Worm (Caenorhabditis elegans): ENCODE data around the gene srw-138.

The srw-138 gene

ce11 chrV:2993816-2994215 lies 31.0 kb upstream of the srw-138 start, which contains the start of gene srw-115:
TSS of gene srw-115 (minus strand) at chrV:2993916.
- TF ChIP-seq sox-4 (tag; optimal IDR thresholded peaks at IDR 0.05) = no peak
- no peak for TF ChIP-seq grh-1 (GFP tag; IDR thresholded peaks at IDR 0.05)
- no peak for TF ChIP-seq ama-1 (optimal IDR thresholded peaks at IDR 0.05)
- no peak for TF ChIP-seq mep-1 (tag; optimal IDR thresholded peaks at IDR 0.05)

- TF ChIP-seq unc-30 (tag; optimal IDR thresholded peaks at IDR 0.05) (no peak), lin-35 (GFP tag; optimal IDR thresholded peaks at IDR 0.05) (no peak), lsy-2 (tag; optimal IDR thresholded peaks at IDR 0.05) (no peak), fkh-4 (tag; optimal IDR thresholded peaks at IDR 0.05; ENCODE audit: borderline replicate concordance) (no peak), nhr-77 (tag; optimal IDR thresholded peaks at IDR 0.05) (no peak), nhr-84 (tag; optimal IDR thresholded peaks at IDR 0.05) (no peak)
These were observed 29.2 kb upstream of the srw-138 start for ce11 chrV:2992060-2992459.

ce11 chrV:2991485-2991884 lies 28.6 kb upstream of the srw-138 start, which contains the start of gene srw-121:
TSS of gene srw-121 (minus strand) at chrV:2991585.
- TF ChIP-seq ets-5 (GFP tag; IDR thresholded peaks at IDR 0.05) (no peak), grh-1 (GFP tag; IDR thresholded peaks at IDR 0.05) (no peak), mdl-1 (tag; optimal IDR thresholded peaks at IDR 0.05) (no peak), nhr-28 (tag; optimal IDR thresholded peaks at IDR 0.05) (no peak), nhr-76 (tag; optimal IDR thresholded peaks at IDR 0.05) (no peak), vab-15 (tag; optimal IDR thresholded peaks at IDR 0.05) (no peak), fos-1 (tag; optimal IDR thresholded peaks at IDR 0.05) (no peak), fkh-4 (tag; optimal IDR thresholded peaks at IDR 0.05; ENCODE audit: borderline replicate concordance) (no peak), nhr-237 (tag; optimal IDR thresholded peaks at IDR 0.05) (no peak), nhr-47 (tag; optimal IDR thresholded peaks at IDR 0.05) (no peak), mep-1 (tag; optimal IDR thresholded peaks at IDR 0.05) (no peak), nhr-90 (tag; optimal IDR thresholded peaks at IDR 0.05; ENCODE audit: poor library complexity) (no peak), alr-1 (tag; optimal IDR thresholded peaks at IDR 0.05; ENCODE audit: borderline replicate concordance) (no peak), lin-13 (GFP tag; optimal IDR thresholded peaks at IDR 0.05) (no peak), ceh-88 (GFP tag; IDR thresholded peaks at IDR 0.05) (no peak), efl-1 (optimal IDR thresholded peaks at IDR 0.05) (no peak), efl-1 (GFP tag; optimal IDR thresholded peaks at IDR 0.05 in 1 of 2) (no peak), C16A3.4 (tag; optimal IDR thresholded peaks at IDR 0.05) (no peak), nhr-71 (tag; optimal IDR thresholded peaks at IDR 0.05) (no peak), egl-13 (tag; optimal IDR thresholded peaks at IDR 0.05) (no peak)

ce11 chrV:2987407-2987806 lies 24.5 kb upstream of the srw-138 start, which contains the start of gene srh-85:
TSS of gene srh-85 (minus strand) at chrV:2987507.
- no peak for TF ChIP-seq lin-13 (GFP tag; optimal IDR thresholded peaks at IDR 0.05)
- no peak for TF ChIP-seq efl-1 (optimal IDR thresholded peaks at IDR 0.05)
- peak in 1 of 2 experiments; percentile 62 for TF ChIP-seq efl-1 (GFP tag; optimal IDR thresholded peaks at IDR 0.05 in 1 of 2)

- TF ChIP-seq ztf-11 (tag; optimal IDR thresholded peaks at IDR 0.05) (no peak), snu-23 (GFP tag; optimal IDR thresholded peaks at IDR 0.05) (no peak), lin-39 (tag; optimal IDR thresholded peaks at IDR 0.05) (no peak), Y116A8C.19 (tag; optimal IDR thresholded peaks at IDR 0.05; ENCODE audit: borderline replicate concordance) (no peak), zag-1 (tag; optimal IDR thresholded peaks at IDR 0.05) (no peak), xbp-1 (tag; optimal IDR thresholded peaks at IDR 0.05) (no peak), pag-3 (tag; optimal IDR thresholded peaks at IDR 0.05; ENCODE audit: borderline replicate concordance, insufficient read depth) (no peak), C34B4.2 (tag; optimal IDR thresholded peaks at IDR 0.05) (no peak), irx-1 (tag; optimal IDR thresholded peaks at IDR 0.05) (no peak), fos-1 (tag; optimal IDR thresholded peaks at IDR 0.05) (no peak), rnt-1 (tag; optimal IDR thresholded peaks at IDR 0.05) (no peak), egl-13 (tag; optimal IDR thresholded peaks at IDR 0.05) (no peak), C16A3.4 (tag; optimal IDR thresholded peaks at IDR 0.05) (no peak)
These were observed 22.4 kb upstream of the srw-138 start, which contains the start of gene srw-139 for ce11 chrV:2985309-2985708. TSS of gene srw-139 (minus strand) at chrV:2985409.
